Fruit fly (Drosophila melanogaster) whole organism, embryonic: ENCODE data around the gene CG14302.

ENCODE experiments used
- B-H1 ChIP-seq: fragments of 200-800 bp; sonication (Bioruptor generic); IDR thresholded peaks from 3 replicates; pipeline ENCODE4 v1.3.6; 2022; ENCODE audit warnings: missing biosample characterization, missing genetic modification characterization
- CG1233 ChIP-seq: fragments of 200-800 bp; sonication (Bioruptor generic); optimal IDR thresholded peaks from 4 replicates; lab custom pipeline; 2018; ENCODE audit warnings: missing biosample characterization, mild to moderate bottlenecking, missing genetic modification characterization
- CG13894 ChIP-seq: fragments of 200-800 bp; sonication (Bioruptor generic); optimal IDR thresholded peaks from 3 replicates; lab custom pipeline; 2018; ENCODE audit warnings: missing biosample characterization, mild to moderate bottlenecking, missing genetic modification characterization, moderate library complexity
- CG14441 ChIP-seq: fragments of 200-800 bp; sonication (Bioruptor generic); IDR thresholded peaks from 2 replicates; pipeline ENCODE4 v1.3.6; 2022; ENCODE audit warnings: missing biosample characterization, missing genetic modification characterization
- CG14965 ChIP-seq: fragments of 200-800 bp; sonication (Bioruptor generic); optimal IDR thresholded peaks from 2 replicates; lab custom pipeline; 2016; ENCODE audit warnings: missing biosample characterization, missing genetic modification characterization, borderline replicate concordance
- CG16863 ChIP-seq: fragments of 200-800 bp; sonication (Bioruptor generic); optimal IDR thresholded peaks from 3 replicates; lab custom pipeline; 2016; ENCODE audit warnings: missing biosample characterization, missing genetic modification characterization
- CG17186 ChIP-seq: fragments of 200-800 bp; sonication (Bioruptor generic); optimal IDR thresholded peaks from 3 replicates; lab custom pipeline; 2017; ENCODE audit warnings: missing biosample characterization, missing genetic modification reagents, missing genetic modification characterization
- CG17359 ChIP-seq: fragments of 200-800 bp; sonication (Bioruptor generic); optimal IDR thresholded peaks from 3 replicates; lab custom pipeline; 2018; ENCODE audit warnings: missing biosample characterization, mild to moderate bottlenecking, missing genetic modification characterization, moderate library complexity
- CG18599 ChIP-seq: fragments of 200-800 bp; sonication (Bioruptor generic); optimal IDR thresholded peaks from 3 replicates; lab custom pipeline; 2017; ENCODE audit warnings: missing biosample characterization, missing genetic modification characterization, mild to moderate bottlenecking, moderate library complexity, missing genetic modification reagents
- CG30020 ChIP-seq: fragments of 200-800 bp; optimal IDR thresholded peaks from 2 replicates; lab custom pipeline; 2019; ENCODE audit warnings: missing biosample characterization, mild to moderate bottlenecking, missing genetic modification characterization, moderate library complexity
- CG4328 ChIP-seq: fragments of 200-800 bp; sonication (Bioruptor generic); optimal IDR thresholded peaks from 3 replicates; lab custom pipeline; 2017; ENCODE audit warnings: missing biosample characterization, missing genetic modification reagents, missing genetic modification characterization
- CG4730 ChIP-seq: fragments of 200-800 bp; sonication (Bioruptor generic); IDR thresholded peaks from 2 replicates; pipeline ENCODE4 v1.3.6; 2022; ENCODE audit warnings: missing biosample characterization, missing genetic modification characterization
- CG5180 ChIP-seq: fragments of 200-800 bp; sonication (Bioruptor generic); optimal IDR thresholded peaks from 3 replicates; lab custom pipeline; 2017; ENCODE audit warnings: missing biosample characterization, missing genetic modification characterization, mild to moderate bottlenecking, moderate library complexity, missing genetic modification reagents
- CG7556 ChIP-seq: fragments of 200-800 bp; sonication (Bioruptor generic); optimal IDR thresholded peaks from 2 replicates; lab custom pipeline; 2017; ENCODE audit warnings: missing biosample characterization, mild to moderate bottlenecking, missing genetic modification characterization
- CG9609 ChIP-seq: fragments of 200-800 bp; sonication (Bioruptor generic); optimal IDR thresholded peaks from 3 replicates; lab custom pipeline; 2016; ENCODE audit warnings: missing biosample characterization, missing genetic modification characterization
- CG9727 ChIP-seq: fragments of 200-800 bp; sonication (Bioruptor generic); optimal IDR thresholded peaks from 3 replicates; lab custom pipeline; 2017; ENCODE audit warnings: missing biosample characterization, mild to moderate bottlenecking, missing genetic modification characterization
- CTCF ChIP-seq: fragments of 200-800 bp; sonication (Bioruptor generic); optimal IDR thresholded peaks from 2 replicates; lab custom pipeline; 2017; ENCODE audit warnings: missing biosample characterization, mild to moderate bottlenecking, missing genetic modification characterization, moderate library complexity
- Gsc ChIP-seq: fragments of 200-800 bp; sonication (Bioruptor generic); IDR thresholded peaks from 2 replicates; pipeline ENCODE4 v1.3.6; 2022; ENCODE audit warnings: missing biosample characterization, missing genetic modification characterization
- H15 ChIP-seq: fragments of 200-800 bp; sonication (Bioruptor generic); IDR thresholded peaks from 3 replicates; pipeline ENCODE4 v1.3.6; 2022; ENCODE audit warnings: missing biosample characterization, missing genetic modification characterization
- Hr39 ChIP-seq: fragments of >200 bp; optimal IDR thresholded peaks from 2 replicates; lab custom pipeline; 2017
- Lhr ChIP-seq: fragments of 200-800 bp; sonication (Bioruptor generic); optimal IDR thresholded peaks from 3 replicates; lab custom pipeline; 2017; ENCODE audit warnings: mild to moderate bottlenecking, missing biosample characterization, missing genetic modification reagents, missing genetic modification characterization
- Lim3 ChIP-seq: fragments of 200-800 bp; sonication (Bioruptor generic); IDR thresholded peaks from 2 replicates; pipeline ENCODE4 v1.3.6; 2022; ENCODE audit warnings: missing biosample characterization, missing genetic modification characterization
- Meics ChIP-seq: fragments of 200-800 bp; sonication (Bioruptor generic); optimal IDR thresholded peaks from 2 replicates; lab custom pipeline; 2017; ENCODE audit warnings: missing biosample characterization, mild to moderate bottlenecking, missing genetic modification characterization
- NC2β ChIP-seq: fragments of 200-800 bp; sonication (Bioruptor generic); optimal IDR thresholded peaks from 2 replicates; lab custom pipeline; 2016; ENCODE audit warnings: missing biosample characterization, missing genetic modification characterization
- NK7.1 ChIP-seq: fragments of 200-800 bp; sonication (Bioruptor generic); optimal IDR thresholded peaks from 3 replicates; lab custom pipeline; 2016; ENCODE audit warnings: missing biosample characterization, missing genetic modification characterization
- Six4 ChIP-seq: fragments of 200-800 bp; sonication (Bioruptor generic); optimal IDR thresholded peaks from 2 replicates; lab custom pipeline; 2016; ENCODE audit warnings: missing biosample characterization, missing genetic modification characterization
- Spps ChIP-seq: fragments of 200-800 bp; sonication (Bioruptor generic); optimal IDR thresholded peaks from 2 replicates; lab custom pipeline; 2018; ENCODE audit warnings: missing biosample characterization, mild to moderate bottlenecking, missing genetic modification characterization
- amos ChIP-seq: fragments of 200-800 bp; sonication (Bioruptor generic); IDR thresholded peaks from 2 replicates; pipeline ENCODE4 v1.3.6; 2022; ENCODE audit warnings: missing biosample characterization, missing genetic modification characterization; ENCODE audit not compliant: partially characterized antibody
- bowl ChIP-seq: fragments of 200-800 bp; sonication (Bioruptor generic); IDR thresholded peaks from 2 replicates; pipeline ENCODE4 v1.3.6; 2022; ENCODE audit warnings: missing biosample characterization, missing genetic modification characterization
- cwo ChIP-seq: fragments of 200-800 bp; sonication (Bioruptor generic); optimal IDR thresholded peaks from 3 replicates; lab custom pipeline; 2017; ENCODE audit warnings: missing biosample characterization, missing genetic modification characterization, mild to moderate bottlenecking, moderate library complexity, missing genetic modification reagents
- da ChIP-seq: fragments of 200-800 bp; sonication (Bioruptor generic); optimal IDR thresholded peaks from 2 replicates; lab custom pipeline; 2016; ENCODE audit warnings: missing biosample characterization, missing genetic modification characterization
- emc ChIP-seq: fragments of 200-800 bp; sonication (Bioruptor generic); optimal IDR thresholded peaks from 2 replicates; lab custom pipeline; 2016; ENCODE audit warnings: missing biosample characterization, missing genetic modification characterization
- en ChIP-seq: fragments of 200-800 bp; sonication (Bioruptor generic); optimal IDR thresholded peaks from 2 replicates; lab custom pipeline; 2016; ENCODE audit warnings: missing biosample characterization, missing genetic modification characterization
- gem ChIP-seq: fragments of 200-800 bp; sonication (Bioruptor generic); optimal IDR thresholded peaks from 2 replicates; lab custom pipeline; 2019; ENCODE audit warnings: missing biosample characterization, mild to moderate bottlenecking, missing genetic modification characterization, moderate library complexity
- gsb ChIP-seq: fragments of 200-800 bp; sonication (Bioruptor generic); IDR thresholded peaks from 2 replicates; pipeline ENCODE4 v1.3.6; 2022; ENCODE audit warnings: missing biosample characterization, missing genetic modification characterization
- kay ChIP-seq: fragments of 200-800 bp; sonication (Bioruptor generic); optimal IDR thresholded peaks from 2 replicates; lab custom pipeline; 2016; ENCODE audit warnings: missing biosample characterization, missing genetic modification characterization
- kni ChIP-seq: fragments of 200-800 bp; sonication (Bioruptor generic); optimal IDR thresholded peaks from 3 replicates; lab custom pipeline; 2017; ENCODE audit warnings: mild to moderate bottlenecking, missing biosample characterization, missing genetic modification reagents, missing genetic modification characterization
- knrl ChIP-seq: fragments of 200-800 bp; sonication (Bioruptor generic); IDR thresholded peaks from 3 replicates; pipeline ENCODE4 v1.3.6; 2022; ENCODE audit warnings: missing biosample characterization, missing genetic modification characterization; ENCODE audit not compliant: partially characterized antibody
- lilli ChIP-seq: fragments of 200-800 bp; sonication (Bioruptor generic); optimal IDR thresholded peaks from 3 replicates; lab custom pipeline; 2016; ENCODE audit warnings: missing biosample characterization, missing genetic modification characterization
- nerfin-1 ChIP-seq: fragments of 200-800 bp; sonication (Bioruptor generic); optimal IDR thresholded peaks from 3 replicates; lab custom pipeline; 2019; ENCODE audit warnings: missing biosample characterization, mild to moderate bottlenecking, missing genetic modification characterization, moderate library complexity
- nmo ChIP-seq: fragments of 200-800 bp; sonication (Bioruptor generic); optimal IDR thresholded peaks from 2 replicates; lab custom pipeline; 2018; ENCODE audit warnings: missing biosample characterization, mild to moderate bottlenecking, missing genetic modification characterization, moderate library complexity
- oc ChIP-seq: fragments of 200-800 bp; sonication (Bioruptor generic); optimal IDR thresholded peaks from 2 replicates; lab custom pipeline; 2018; ENCODE audit warnings: missing biosample characterization, mild to moderate bottlenecking, missing genetic modification characterization, moderate library complexity
- onecut ChIP-seq: fragments of 200-800 bp; sonication (Bioruptor generic); IDR thresholded peaks from 2 replicates; pipeline ENCODE4 v1.3.6; 2022; ENCODE audit warnings: missing biosample characterization, missing genetic modification characterization
- otp ChIP-seq: fragments of 200-800 bp; sonication (Bioruptor generic); IDR thresholded peaks from 3 replicates; pipeline ENCODE4, ENCODE4 v1.3.6; 2022; ENCODE audit warnings: missing biosample characterization, missing genetic modification characterization
- peb ChIP-seq: fragments of 200-800 bp; sonication (Bioruptor generic); IDR thresholded peaks from 2 replicates; pipeline ENCODE4 v1.3.6; 2022; ENCODE audit warnings: missing biosample characterization, missing genetic modification characterization
- row ChIP-seq: fragments of 200-800 bp; sonication (Bioruptor generic); IDR thresholded peaks from 3 replicates; pipeline ENCODE4 v1.3.6; 2022; ENCODE audit warnings: missing biosample characterization, missing genetic modification characterization
- scrt ChIP-seq: fragments of 200-800 bp; sonication (Bioruptor generic); optimal IDR thresholded peaks from 2 replicates; lab custom pipeline; 2018; ENCODE audit warnings: missing biosample characterization, mild to moderate bottlenecking, missing genetic modification characterization, moderate library complexity
- shn ChIP-seq: fragments of 200-800 bp; sonication (Bioruptor generic); optimal IDR thresholded peaks from 3 replicates; lab custom pipeline; 2016; ENCODE audit warnings: missing biosample characterization, missing genetic modification characterization
- slou ChIP-seq: fragments of 200-800 bp; sonication (Bioruptor generic); optimal IDR thresholded peaks from 3 replicates; lab custom pipeline; 2016; ENCODE audit warnings: missing biosample characterization, missing genetic modification characterization
- tna ChIP-seq: fragments of 200-800 bp; sonication (Bioruptor generic); IDR thresholded peaks from 2 replicates; pipeline ENCODE4 v1.3.6; 2022; ENCODE audit warnings: missing biosample characterization, missing genetic modification characterization; ENCODE audit not compliant: partially characterized antibody
- usp ChIP-seq: fragments of >200 bp; optimal IDR thresholded peaks from 2 replicates; lab custom pipeline; 2017; ENCODE audit warnings: missing biosample characterization, missing genetic modification characterization

CG14302 gene

dm6 chr3R:18719767-18720341, 12.6 kb upstream of the CG14302 start (continued):
- TF ChIP-seq NC2β (GFP tag; lab: Kevin White, UChicago) (peak; percentile 68), CG14441 (peak; percentile 84; the same call in 1 of the 2 replicates), Lhr (GFP tag; lab: Kevin White, UChicago) (peak; percentile 27), nmo (GFP tag; lab: Kevin White, UChicago) (peak; percentile 86), CTCF (GFP tag; lab: Kevin White, UChicago) (peak; percentile 32), scrt (GFP tag; lab: Kevin White, UChicago) (peak; percentile 89), Hr39 (lab: Kevin White, UChicago) (no peak), CG5180 (peak; percentile 87), en (peak; percentile 56), CG17186 (GFP tag; lab: Kevin White, UChicago) (no peak), H15 (GFP tag; lab: Robert Waterston, UW) (peak; percentile 71), Spps (tag; lab: Kevin White, UChicago) (peak; percentile 31), bowl (GFP tag; lab: Robert Waterston, UW) (no peak; the same call in 1 of the 2 replicates), CG17359 (tag; lab: Kevin White, UChicago) (peak; percentile 90), CG18599 (GFP tag; lab: Kevin White, UChicago) (peak; percentile 97), CG9727 (GFP tag; lab: Kevin White, UChicago) (peak; percentile 82), usp (GFP tag; lab: Kevin White, UChicago) (no peak), Lim3 (GFP tag; lab: Robert Waterston, UW) (peak; percentile 64), Meics (peak; percentile 88), CG13894 (tag; lab: Kevin White, UChicago) (peak; percentile 94), CG30020 (tag; lab: Kevin White, UChicago) (no peak), CG4328 (GFP tag; lab: Kevin White, UChicago) (peak; percentile 88), CG7556 (GFP tag; lab: Kevin White, UChicago) (peak; percentile 95), peb (GFP tag; lab: Robert Waterston, UW) (peak; percentile 70), Six4 (GFP tag; lab: Kevin White, UChicago) (peak; percentile 68), CG4730 (GFP tag; lab: Robert Waterston, UW) (peak; percentile 74; the same call in 1 of the 2 replicates), onecut (GFP tag; lab: Robert Waterston, UW) (peak; percentile 82), CG9609 (GFP tag; lab: Kevin White, UChicago) (peak; percentile 71), B-H1 (GFP tag; lab: Robert Waterston, UW) (peak; percentile 78), gsb (GFP tag; lab: Robert Waterston, UW) (0 out of 2 replicates have a peak, but pooled peaks have one; percentile 50), CG14965 (GFP tag; lab: Kevin White, UChicago) (peak; percentile 25), oc (tag; lab: Kevin White, UChicago) (peak; percentile 78), nerfin-1 (tag; lab: Kevin White, UChicago) (peak; percentile 86), knrl (GFP tag; lab: Robert Waterston, UW) (no peak), shn (GFP tag; lab: Kevin White, UChicago) (peak; percentile 29), amos (no peak), da (peak; percentile 63), slou (GFP tag; lab: Kevin White, UChicago) (peak; percentile 83), row (GFP tag; lab: Robert Waterston, UW) (peak; percentile 92), emc (GFP tag; lab: Kevin White, UChicago) (no peak), tna (GFP tag; lab: Robert Waterston, UW) (no peak), CG16863 (GFP tag; lab: Kevin White, UChicago) (peak; percentile 83), cwo (GFP tag; lab: Kevin White, UChicago) (peak; percentile 89), Gsc (GFP tag; lab: Robert Waterston, UW) (peak; percentile 41; the same call in 1 of the 2 replicates), NK7.1 (GFP tag; lab: Kevin White, UChicago) (peak; percentile 65), kay (GFP tag; lab: Kevin White, UChicago) (peak; percentile 72), kni (GFP tag; lab: Kevin White, UChicago) (peak; percentile 61), lilli (GFP tag; lab: Kevin White, UChicago) (peak; percentile 88), CG1233 (GFP tag; lab: Kevin White, UChicago) (peak; percentile 79), otp (GFP tag; lab: Robert Waterston, UW) (peak; percentile 63; the same call in 1 of the 3 replicates), gem (tag; lab: Kevin White, UChicago) (peak; percentile 90)
